Worm (Caenorhabditis elegans): ENCODE data around the gene T22B2.3.

Gene T22B2.3

ce11 chrX:3945681-3946080, 28.6 kb downstream of the T22B2.3 start (continued):
- TF ChIP-seq rcor-1 (GFP tag; IDR thresholded peaks at IDR 0.05) = no peak
- no peak for TF ChIP-seq C06A6.2 (GFP tag; conservative IDR thresholded peaks at IDR 0.05)
- TF ChIP-seq ztf-3 (GFP tag; optimal IDR thresholded peaks at IDR 0.05) = no peak
- no peak for TF ChIP-seq F57A8.1 (GFP tag; optimal IDR thresholded peaks at IDR 0.05)

- TF ChIP-seq nhr-80 (tag; optimal IDR thresholded peaks at IDR 0.05) (peak; percentile 72), pbrm-1 (GFP tag; IDR thresholded peaks at IDR 0.05) (no peak)
These were observed 31.9 kb downstream of the T22B2.3 start for ce11 chrX:3949026-3949425.

- no peak for TF ChIP-seq die-1 (tag; optimal IDR thresholded peaks at IDR 0.05)
- no peak for TF ChIP-seq unc-130 (GFP tag; optimal IDR thresholded peaks at IDR 0.05)
- TF ChIP-seq hlh-26 (GFP tag; conservative IDR thresholded peaks at IDR 0.05) = no peak
- no peak for TF ChIP-seq egrh-3 (GFP tag; IDR thresholded peaks at IDR 0.05)
- 0 out of 2 replicates have a peak, but pooled peaks have one; percentile 31 for TF ChIP-seq egl-18 (GFP tag; IDR thresholded peaks at IDR 0.05)
- TF ChIP-seq akir-1 (GFP tag; optimal IDR thresholded peaks at IDR 0.05) = no peak
- TF ChIP-seq ceh-27 (GFP tag; optimal IDR thresholded peaks at IDR 0.05) = no peak
- peak; percentile 80 for TF ChIP-seq tbp1 (GFP tag; optimal IDR thresholded peaks at IDR 0.05)
- no peak for TF ChIP-seq zfh-2 (GFP tag; conservative IDR thresholded peaks at IDR 0.05)
- no peak for TF ChIP-seq F57A8.1 (GFP tag; optimal IDR thresholded peaks at IDR 0.05)
- TF ChIP-seq snpc-1.3 (tag; optimal IDR thresholded peaks at IDR 0.05; ENCODE audit: insufficient read depth) = no peak
- TF ChIP-seq hlh-12 (tag; optimal IDR thresholded peaks at IDR 0.05) = no peak
- TF ChIP-seq rpc-1 (optimal IDR thresholded peaks at IDR 0.05) = no peak
- peak; percentile 59 for TF ChIP-seq rpc-1 (tag; optimal IDR thresholded peaks at IDR 0.05)
- TF ChIP-seq B0261.1 (tag; optimal IDR thresholded peaks at IDR 0.05) = peak; percentile 53
- TF ChIP-seq ceh-91 (GFP tag; IDR thresholded peaks at IDR 0.05) = no peak
These were observed 32.6 kb downstream of the T22B2.3 start for ce11 chrX:3949763-3950162.

- peak; percentile 84 for TF ChIP-seq nhr-80 (tag; optimal IDR thresholded peaks at IDR 0.05)
- TF ChIP-seq unc-130 (GFP tag; optimal IDR thresholded peaks at IDR 0.05) = no peak
These were observed 35.6 kb downstream of the T22B2.3 start for ce11 chrX:3952737-3953136.

ce11 chrX:3957475-3958204, 40.5 kb downstream of the T22B2.3 start:
- no peak for TF ChIP-seq nfya-2 (GFP tag; IDR thresholded peaks at IDR 0.05)
- TF ChIP-seq nhr-80 (tag; optimal IDR thresholded peaks at IDR 0.05) = no peak
- TF ChIP-seq gei-17 (GFP tag; optimal IDR thresholded peaks at IDR 0.05) = no peak
- no peak for TF ChIP-seq unc-130 (GFP tag; optimal IDR thresholded peaks at IDR 0.05)
- TF ChIP-seq tbp1 (GFP tag; optimal IDR thresholded peaks at IDR 0.05) = no peak
- TF ChIP-seq madf-8 (GFP tag; conservative IDR thresholded peaks at IDR 0.05) = no peak
- no peak for TF ChIP-seq snpc-1.1 (tag; optimal IDR thresholded peaks at IDR 0.05; ENCODE audit: insufficient read depth)
- no peak for TF ChIP-seq egrh-3 (GFP tag; IDR thresholded peaks at IDR 0.05)
- TF ChIP-seq him-1 (tag; optimal IDR thresholded peaks at IDR 0.05) = no peak
- no peak for TF ChIP-seq chd-7 (tag; optimal IDR thresholded peaks at IDR 0.05)
- TF ChIP-seq sdz-38 (tag; optimal IDR thresholded peaks at IDR 0.05) = no peak
- no peak for TF ChIP-seq nhr-90 (tag; optimal IDR thresholded peaks at IDR 0.05)
- no peak for TF ChIP-seq ceh-27 (GFP tag; optimal IDR thresholded peaks at IDR 0.05)
- no peak for TF ChIP-seq die-1 (tag; optimal IDR thresholded peaks at IDR 0.05)
- no peak for TF ChIP-seq cebp-1 (GFP tag; IDR thresholded peaks at IDR 0.05)
- no peak for TF ChIP-seq cebp-1 (tag; optimal IDR thresholded peaks at IDR 0.05)
- no peak for TF ChIP-seq D2030.7 (GFP tag; IDR thresholded peaks at IDR 0.05)
- no peak for TF ChIP-seq dpff-1 (tag; optimal IDR thresholded peaks at IDR 0.05)
- TF ChIP-seq hrde-1 (tag; optimal IDR thresholded peaks at IDR 0.05; ENCODE audit: borderline replicate concordance) = no peak
- no peak for TF ChIP-seq hlh-12 (tag; optimal IDR thresholded peaks at IDR 0.05)
- TF ChIP-seq Y79H2A.3 (GFP tag; conservative IDR thresholded peaks at IDR 0.05) = no peak

Data from whole organism, young adult.